Fruit fly (Drosophila melanogaster) whole organism, embryonic: Measurements from ENCODE around the gene CG18622.

Experiments
- Awh ChIP-seq: fragments of 200-800 bp; sonication (Bioruptor generic); IDR thresholded peaks from 2 replicates; pipeline ENCODE4, ENCODE4 v1.3.6; 2022; ENCODE audit warnings: missing biosample characterization, missing genetic modification characterization
- CG11093 ChIP-seq: fragments of 200-800 bp; sonication (Bioruptor generic); IDR thresholded peaks from 3 replicates; pipeline ENCODE4 v1.3.6; 2022; ENCODE audit warnings: missing biosample characterization, missing genetic modification characterization
- CG11456 ChIP-seq: fragments of 200-800 bp; sonication (Bioruptor generic); IDR thresholded peaks from 3 replicates; pipeline ENCODE4 v1.3.6; 2022; ENCODE audit warnings: missing biosample characterization, missing genetic modification characterization
- CG12104 ChIP-seq: fragments of 200-800 bp; sonication (Bioruptor generic); optimal IDR thresholded peaks from 3 replicates; lab custom pipeline; 2016; ENCODE audit warnings: missing biosample characterization, missing genetic modification characterization
- CG1233 ChIP-seq: fragments of 200-800 bp; sonication (Bioruptor generic); optimal IDR thresholded peaks from 4 replicates; lab custom pipeline; 2018; ENCODE audit warnings: missing biosample characterization, mild to moderate bottlenecking, missing genetic modification characterization
- CG13624 ChIP-seq: fragments of 200-800 bp; sonication (Bioruptor generic); optimal IDR thresholded peaks from 2 replicates; lab custom pipeline; 2016; ENCODE audit warnings: missing biosample characterization, missing genetic modification characterization
- CG14441 ChIP-seq: fragments of 200-800 bp; sonication (Bioruptor generic); IDR thresholded peaks from 2 replicates; pipeline ENCODE4 v1.3.6; 2022; ENCODE audit warnings: missing biosample characterization, missing genetic modification characterization
- CG14667 ChIP-seq: fragments of 200-800 bp; sonication (Bioruptor generic); IDR thresholded peaks from 2 replicates; pipeline ENCODE4 v1.3.6; 2022; ENCODE audit warnings: missing biosample characterization, missing genetic modification characterization
- CG15269 ChIP-seq: fragments of 200-800 bp; sonication (Bioruptor generic); optimal IDR thresholded peaks from 2 replicates; lab custom pipeline; 2018; ENCODE audit warnings: missing biosample characterization, mild to moderate bottlenecking, missing genetic modification characterization, moderate library complexity
- CG1529 ChIP-seq: fragments of 200-800 bp; sonication (Bioruptor generic); optimal IDR thresholded peaks from 3 replicates; lab custom pipeline; 2018; ENCODE audit warnings: missing biosample characterization, missing genetic modification characterization
- CG17359 ChIP-seq: fragments of 200-800 bp; sonication (Bioruptor generic); optimal IDR thresholded peaks from 3 replicates; lab custom pipeline; 2018; ENCODE audit warnings: missing biosample characterization, mild to moderate bottlenecking, missing genetic modification characterization, moderate library complexity
- CG17612 ChIP-seq: fragments of 200-800 bp; sonication (Bioruptor generic); IDR thresholded peaks from 2 replicates; pipeline ENCODE4 v1.3.6; 2022; ENCODE audit warnings: missing biosample characterization, missing genetic modification characterization
- CG18764 ChIP-seq: fragments of 200-800 bp; sonication (Bioruptor generic); optimal IDR thresholded peaks from 3 replicates; lab custom pipeline; 2016; ENCODE audit warnings: missing biosample characterization, missing genetic modification characterization
- CG32772 ChIP-seq: fragments of 200-800 bp; sonication (Bioruptor generic); IDR thresholded peaks from 2 replicates; pipeline ENCODE4 v1.3.6; 2022; ENCODE audit warnings: missing biosample characterization, missing genetic modification characterization
- CG3838 ChIP-seq: fragments of 200-800 bp; sonication (Bioruptor generic); optimal IDR thresholded peaks from 3 replicates; lab custom pipeline; 2016; ENCODE audit warnings: missing biosample characterization, missing genetic modification characterization
- CG4424 ChIP-seq: fragments of 200-800 bp; sonication (Bioruptor generic); optimal IDR thresholded peaks from 3 replicates; lab custom pipeline; 2016; ENCODE audit warnings: missing biosample characterization, missing genetic modification characterization
- CG4820 ChIP-seq: fragments of 200-800 bp; sonication (Bioruptor generic); optimal IDR thresholded peaks from 3 replicates; lab custom pipeline; 2016; ENCODE audit warnings: missing biosample characterization, missing genetic modification characterization
- CG6689 ChIP-seq: fragments of 200-800 bp; sonication (Bioruptor generic); IDR thresholded peaks from 2 replicates; pipeline ENCODE4 v1.3.6; 2022; ENCODE audit warnings: missing biosample characterization, missing genetic modification characterization
- CG6813 ChIP-seq: fragments of 200-800 bp; sonication (Bioruptor generic); optimal IDR thresholded peaks from 2 replicates; lab custom pipeline; 2017; ENCODE audit warnings: missing biosample characterization, missing genetic modification characterization, mild to moderate bottlenecking, moderate library complexity, missing genetic modification reagents
- CG7271 ChIP-seq: fragments of 200-800 bp; sonication (Bioruptor generic); optimal IDR thresholded peaks from 2 replicates; lab custom pipeline; 2018; ENCODE audit warnings: missing biosample characterization, mild to moderate bottlenecking, missing genetic modification characterization, moderate library complexity
- CG8924 ChIP-seq: fragments of 200-800 bp; optimal IDR thresholded peaks from 3 replicates; lab custom pipeline; 2019; ENCODE audit warnings: missing biosample characterization, mild to moderate bottlenecking, missing genetic modification characterization, moderate library complexity
- CG9797 ChIP-seq: fragments of 200-800 bp; sonication (Bioruptor generic); optimal IDR thresholded peaks from 3 replicates; lab custom pipeline; 2018; ENCODE audit warnings: missing biosample characterization, mild to moderate bottlenecking, missing genetic modification characterization
- CoRest ChIP-seq: fragments of 200-800 bp; sonication (Bioruptor generic); optimal IDR thresholded peaks from 3 replicates; lab custom pipeline; 2018; ENCODE audit warnings: missing biosample characterization, mild to moderate bottlenecking, missing genetic modification characterization, moderate library complexity
- D ChIP-seq, 2 experiments: fragments of 200-800 bp in 1 of 2; fragments of >200 bp in 1 of 2; sonication (Bioruptor generic) in 1 of 2; optimal IDR thresholded peaks; 2 replicates in 1 of 2; 3 replicates in 1 of 2; lab custom pipeline; 2017; ENCODE audit warnings: mild to moderate bottlenecking in 1 of 2, missing biosample characterization in 1 of 2, missing genetic modification characterization in 1 of 2, missing genetic modification reagents in 1 of 2
- Eip74EF ChIP-seq, 2 experiments: fragments of 200-800 bp in 1 of 2; fragments of >200 bp in 1 of 2; sonication (Bioruptor generic) in 1 of 2; optimal IDR thresholded peaks; 2 replicates each; lab custom pipeline; 2017 to 2019; ENCODE audit warnings: missing biosample characterization in 2 of 2, missing genetic modification characterization in 2 of 2, mild to moderate bottlenecking in 1 of 2, moderate library complexity in 1 of 2
- HLH3B ChIP-seq: fragments of 200-800 bp; sonication (Bioruptor generic); IDR thresholded peaks from 2 replicates; pipeline ENCODE4 v1.3.6; 2022; ENCODE audit warnings: missing biosample characterization, missing genetic modification characterization
- Meics ChIP-seq: fragments of 200-800 bp; sonication (Bioruptor generic); optimal IDR thresholded peaks from 2 replicates; lab custom pipeline; 2017; ENCODE audit warnings: missing biosample characterization, mild to moderate bottlenecking, missing genetic modification characterization
- Oli ChIP-seq: fragments of 200-800 bp; sonication (Bioruptor generic); optimal IDR thresholded peaks from 2 replicates; lab custom pipeline; 2018; ENCODE audit warnings: missing biosample characterization, mild to moderate bottlenecking, missing genetic modification characterization, moderate library complexity
- Poxn ChIP-seq: fragments of 200-800 bp; sonication (Bioruptor generic); IDR thresholded peaks from 2 replicates; pipeline ENCODE4 v1.3.6; 2022; ENCODE audit warnings: missing biosample characterization, missing genetic modification characterization
- Usf ChIP-seq: fragments of 200-800 bp; sonication (Bioruptor generic); optimal IDR thresholded peaks from 2 replicates; lab custom pipeline; 2017; ENCODE audit warnings: missing genotype, missing biosample characterization, missing genetic modification characterization
- ac ChIP-seq: fragments of 200-800 bp; sonication (Bioruptor generic); optimal IDR thresholded peaks from 3 replicates; lab custom pipeline; 2017; ENCODE audit warnings: missing biosample characterization, mild to moderate bottlenecking, missing genetic modification characterization
- az2 ChIP-seq: fragments of 200-800 bp; sonication (Bioruptor generic); optimal IDR thresholded peaks from 3 replicates; lab custom pipeline; 2016; ENCODE audit warnings: missing biosample characterization, missing genetic modification characterization
- bbx ChIP-seq: fragments of 200-800 bp; sonication (Bioruptor generic); IDR thresholded peaks from 2 replicates; pipeline ENCODE4 v1.3.6; 2022; ENCODE audit warnings: missing biosample characterization, missing genetic modification characterization; ENCODE audit not compliant: partially characterized antibody
- br ChIP-seq: fragments of >200 bp; optimal IDR thresholded peaks from 2 replicates; lab custom pipeline; 2017
- chn ChIP-seq: fragments of 200-800 bp; sonication (Bioruptor generic); optimal IDR thresholded peaks from 2 replicates; lab custom pipeline; 2016; ENCODE audit warnings: missing biosample characterization, missing genetic modification characterization
- crp ChIP-seq, 2 experiments: fragments of 200-800 bp; sonication (Bioruptor generic); optimal IDR thresholded peaks; 2 replicates in 1 of 2; 3 replicates in 1 of 2; lab custom pipeline; 2017; ENCODE audit warnings: missing biosample characterization in 2 of 2, missing genetic modification characterization in 2 of 2, mild to moderate bottlenecking in 1 of 2, moderate library complexity in 1 of 2
- da ChIP-seq: fragments of 200-800 bp; sonication (Bioruptor generic); optimal IDR thresholded peaks from 2 replicates; lab custom pipeline; 2016; ENCODE audit warnings: missing biosample characterization, missing genetic modification characterization
- dan ChIP-seq: fragments of 200-800 bp; sonication (Bioruptor generic); IDR thresholded peaks from 2 replicates; pipeline ENCODE4 v1.3.6; 2022; ENCODE audit warnings: missing biosample characterization, missing genetic modification characterization
- grn ChIP-seq: fragments of 200-800 bp; sonication (Bioruptor generic); optimal IDR thresholded peaks from 3 replicates; lab custom pipeline; 2017; ENCODE audit warnings: missing biosample characterization, missing genetic modification characterization
- lilli ChIP-seq: fragments of 200-800 bp; sonication (Bioruptor generic); optimal IDR thresholded peaks from 3 replicates; lab custom pipeline; 2016; ENCODE audit warnings: missing biosample characterization, missing genetic modification characterization
- maf-S ChIP-seq: fragments of 200-800 bp; sonication (Bioruptor generic); optimal IDR thresholded peaks from 2 replicates; lab custom pipeline; 2016; ENCODE audit warnings: missing biosample characterization, missing genetic modification characterization
- mld ChIP-seq: fragments of 200-800 bp; sonication (Bioruptor generic); IDR thresholded peaks from 3 replicates; pipeline ENCODE4 v1.3.6; 2022; ENCODE audit warnings: missing biosample characterization, missing genetic modification characterization; ENCODE audit not compliant: partially characterized antibody
- odd ChIP-seq: fragments of 200-800 bp; sonication (Bioruptor generic); optimal IDR thresholded peaks from 2 replicates; lab custom pipeline; 2017; ENCODE audit warnings: missing biosample characterization, mild to moderate bottlenecking, missing genetic modification characterization
- pho ChIP-seq: fragments of 200-800 bp; sonication (Bioruptor generic); optimal IDR thresholded peaks from 2 replicates; lab custom pipeline; 2016; ENCODE audit warnings: missing biosample characterization, missing genetic modification characterization
- psq ChIP-seq: fragments of 200-800 bp; sonication (Bioruptor generic); optimal IDR thresholded peaks from 2 replicates; lab custom pipeline; 2017; ENCODE audit warnings: missing biosample characterization, missing genetic modification characterization
- scrt ChIP-seq: fragments of 200-800 bp; sonication (Bioruptor generic); optimal IDR thresholded peaks from 2 replicates; lab custom pipeline; 2018; ENCODE audit warnings: missing biosample characterization, mild to moderate bottlenecking, missing genetic modification characterization, moderate library complexity
- ttk ChIP-seq: fragments of 200-800 bp; sonication (Bioruptor generic); IDR thresholded peaks from 2 replicates; pipeline ENCODE4 v2.1.2; 2022; ENCODE audit warnings: missing biosample characterization, missing genetic modification characterization
- vvl ChIP-seq: fragments of 200-800 bp; sonication (Bioruptor generic); IDR thresholded peaks from 2 replicates; pipeline ENCODE4 v1.3.6; 2022; ENCODE audit warnings: missing biosample characterization, missing genetic modification characterization
- zen ChIP-seq: fragments of 200-800 bp; sonication (Bioruptor generic); optimal IDR thresholded peaks from 3 replicates; lab custom pipeline; 2018; ENCODE audit warnings: missing biosample characterization, mild to moderate bottlenecking, missing genetic modification characterization, moderate library complexity
- zf30C ChIP-seq: fragments of 200-800 bp; sonication (Bioruptor generic); optimal IDR thresholded peaks from 3 replicates; lab custom pipeline; 2018; ENCODE audit warnings: missing biosample characterization, mild to moderate bottlenecking, missing genetic modification characterization
- zfh2 ChIP-seq: fragments of 200-800 bp; sonication (Bioruptor generic); optimal IDR thresholded peaks from 2 replicates; lab custom pipeline; 2016; ENCODE audit warnings: missing biosample characterization, missing genetic modification characterization

CG18622 gene

dm6 chr3R:16948667-16949066 lies 38.9 kb downstream of the CG18622 start (continued):
- peak; percentile 54; the same call in 1 of the 2 replicates for TF ChIP-seq bbx
- TF ChIP-seq Poxn (GFP tag; lab: Robert Waterston, UW), result no peak
- no peak for TF ChIP-seq maf-S (GFP tag; lab: Kevin White, UChicago)
- no peak for TF ChIP-seq Meics (GFP tag; lab: Kevin White, UChicago)
- TF ChIP-seq ac (GFP tag; lab: Kevin White, UChicago), result no peak
- TF ChIP-seq odd (GFP tag; lab: Kevin White, UChicago), result no peak
- TF ChIP-seq zfh2 (GFP tag; lab: Kevin White, UChicago), result no peak
- TF ChIP-seq ttk (GFP tag; lab: Robert Waterston, UW), result peak; percentile 41; the same call in 1 of the 2 replicates
- peak; percentile 44; the same call in 1 of the 2 replicates for TF ChIP-seq Awh (GFP tag; lab: Robert Waterston, UW)
- no peak for TF ChIP-seq CG9797 (GFP tag; lab: Kevin White, UChicago)
- no peak for TF ChIP-seq CG1233 (GFP tag; lab: Kevin White, UChicago)
- peak; percentile 41 for TF ChIP-seq pho (GFP tag; lab: Kevin White, UChicago)
- TF ChIP-seq CG32772, result no peak; the same call in 1 of the 2 replicates
- no peak for TF ChIP-seq Eip74EF (GFP tag; optimal IDR thresholded peaks at IDR 0.05; lab: Kevin White, UChicago)
- no peak for TF ChIP-seq CG17612 (GFP tag; lab: Robert Waterston, UW)
- peak; percentile 25 for TF ChIP-seq CG4424 (GFP tag; lab: Kevin White, UChicago)
- TF ChIP-seq CG14667, result 0 out of 2 replicates have a peak, but pooled peaks have one; percentile 19
- peak; percentile 74 for TF ChIP-seq CoRest (tag; lab: Kevin White, UChicago)
- peak; percentile 74 for TF ChIP-seq zen (tag; lab: Kevin White, UChicago)
- TF ChIP-seq CG3838, result no peak
- no peak for TF ChIP-seq crp (GFP tag; optimal IDR thresholded peaks at IDR 0.05; lab: Kevin White, UChicago)
- 0 out of 2 replicates have a peak, but pooled peaks have one; percentile 19 for TF ChIP-seq HLH3B (GFP tag; lab: Robert Waterston, UW)
- TF ChIP-seq CG8924, result no peak
- TF ChIP-seq az2 (GFP tag; lab: Kevin White, UChicago), result no peak
- TF ChIP-seq CG6689 (GFP tag; lab: Robert Waterston, UW), result peak; percentile 24; the same call in 1 of the 2 replicates
- peak; percentile 91 for TF ChIP-seq zf30C (GFP tag; lab: Kevin White, UChicago)
- peak; percentile 47 for TF ChIP-seq CG13624
- TF ChIP-seq CG17359 (tag; lab: Kevin White, UChicago), result no peak
- TF ChIP-seq CG11456 (GFP tag; lab: Robert Waterston, UW), result peak; percentile 65; the same call in 1 of the 3 replicates
- no peak for TF ChIP-seq Usf
- no peak for TF ChIP-seq da (GFP tag; lab: Kevin White, UChicago)
- TF ChIP-seq CG6813 (GFP tag; lab: Kevin White, UChicago), result no peak
- TF ChIP-seq mld (GFP tag; lab: Robert Waterston, UW), result no peak
- TF ChIP-seq CG7271, result no peak
- no peak for TF ChIP-seq CG11093 (GFP tag; lab: Robert Waterston, UW)
- TF ChIP-seq Oli (tag; lab: Kevin White, UChicago), result no peak
- TF ChIP-seq lilli (GFP tag; lab: Kevin White, UChicago), result no peak
- TF ChIP-seq D (optimal IDR thresholded peaks at IDR 0.05; lab: Kevin White, UChicago), result no peak
- no peak for TF ChIP-seq D (GFP tag; optimal IDR thresholded peaks at IDR 0.05; lab: Kevin White, UChicago)
- TF ChIP-seq chn (GFP tag; lab: Kevin White, UChicago), result peak; percentile 17
- no peak for TF ChIP-seq psq (GFP tag; lab: Kevin White, UChicago)
- TF ChIP-seq CG1529 (GFP tag; lab: Kevin White, UChicago), result no peak
- no peak for TF ChIP-seq CG12104 (GFP tag; lab: Kevin White, UChicago)
- TF ChIP-seq CG15269 (tag; lab: Kevin White, UChicago), result no peak
- no peak for TF ChIP-seq CG18764 (GFP tag; lab: Kevin White, UChicago)
- peak; percentile 76 for TF ChIP-seq vvl (GFP tag; lab: Robert Waterston, UW)
- no peak for TF ChIP-seq dan
- TF ChIP-seq CG14441, result peak; percentile 23; the same call in 1 of the 2 replicates
- no peak for TF ChIP-seq scrt (GFP tag; lab: Kevin White, UChicago)
- TF ChIP-seq grn (GFP tag; lab: Kevin White, UChicago), result no peak
- TF ChIP-seq br (lab: Kevin White, UChicago), result no peak
- no peak for TF ChIP-seq CG4820 (GFP tag; lab: Kevin White, UChicago)
